Worm (Caenorhabditis elegans): ENCODE data around the gene F10C2.5.

DNA sequence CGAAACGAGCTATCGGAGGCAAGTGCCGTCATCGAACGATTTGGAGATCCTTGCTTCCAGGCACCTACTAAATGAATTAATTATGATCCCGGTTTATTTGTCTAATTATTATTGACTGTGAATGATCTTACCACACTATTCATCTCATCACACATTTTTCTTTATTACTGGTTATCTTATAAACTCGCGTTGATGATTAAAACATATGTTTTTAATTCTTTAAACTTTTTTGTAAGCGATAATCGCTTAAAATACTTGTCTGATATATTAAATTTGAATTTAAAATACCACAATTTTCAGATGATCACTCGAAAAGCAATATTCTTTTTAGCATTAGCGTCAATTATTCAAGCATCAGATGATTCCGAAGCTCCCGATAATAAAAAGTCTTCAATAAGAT lies at the start of gene F10C2.5:
- TF ChIP-seq W03F9.2 (tag; optimal IDR thresholded peaks at IDR 0.05) (no peak), dao-5 (tag; optimal IDR thresholded peaks at IDR 0.05) (no peak)

Measured in whole organism, L4/young adult.